Worm (Caenorhabditis elegans) whole organism, L4/young adult: ENCODE data around the gene F23A7.1.

Source experiments
- dao-5 ChIP-seq: sonication (generic microtip); optimal IDR thresholded peaks from 2 replicates; lab custom pipeline; 2016; ENCODE audit warnings: missing genotype, missing genetic modification characterization, moderate library complexity, missing compliant biosample characterization
- him-1 ChIP-seq: sonication (generic microtip); optimal IDR thresholded peaks from 2 replicates; lab custom pipeline; 2016; ENCODE audit warnings: missing genotype, missing genetic modification reagents, missing genetic modification characterization, missing compliant biosample characterization

- TF ChIP-seq him-1 (no peak), dao-5 (tag; lab: Kevin White, UChicago) (no peak)
These were observed 41.3 kb downstream of the F23A7.1 start for ce11 chrX:16258503-16258902.
